Fruit fly (Drosophila melanogaster): Measurements from ENCODE around the gene CG1494.

Gene CG1494

dm6 chrX:21323933-21324688 lies 39.0 kb downstream of the CG1494 start, which contains the start of the genes Dd and CG1486:
Gene Dd, minus strand, starts transcription at chrX:21324009.
Gene CG1486, plus strand, starts transcription at chrX:21324046.
- TF ChIP-seq noc (tag; optimal IDR thresholded peaks at IDR 0.05), result no peak

- no peak for TF ChIP-seq noc (tag; optimal IDR thresholded peaks at IDR 0.05)
Observed at dm6 chrX:21333135-21333534, 48.0 kb downstream of the CG1494 start.

dm6 chrX:21334522-21335104 lies 49.5 kb downstream of the CG1494 start:
- TF ChIP-seq noc (tag; optimal IDR thresholded peaks at IDR 0.05), result no peak

dm6 chrX:21337057-21337456 lies 52.0 kb downstream of the CG1494 start:
- TF ChIP-seq noc (tag; optimal IDR thresholded peaks at IDR 0.05), result peak; percentile 10

dm6 chrX:21338153-21338552 lies 53.1 kb downstream of the CG1494 start:
- TF ChIP-seq noc (tag; optimal IDR thresholded peaks at IDR 0.05), result no peak

dm6 chrX:21339476-21339931 lies 54.4 kb downstream of the CG1494 start, which contains the start of the genes tty and fliI:
Gene tty, minus strand, starts transcription at chrX:21339676.
Gene fliI, plus strand, starts transcription at chrX:21339741.
- peak; percentile 60 for TF ChIP-seq noc (tag; optimal IDR thresholded peaks at IDR 0.05)

All from whole organism, larva.